Worm (Caenorhabditis elegans) whole organism, L3 larva: ENCODE measurements around the gene byn-1.

Experiments
- ZK546.5 ChIP-seq: sonication (generic microtip); optimal IDR thresholded peaks from 2 replicates; lab custom pipeline; 2017; ENCODE audit warnings: missing biosample characterization, missing genetic modification characterization
- ama-1 ChIP-seq: fragments of 150-350 bp; optimal IDR thresholded peaks from 2 replicates; lab custom pipeline; 2018
- ceh-16 ChIP-seq: sonication (generic microtip); optimal IDR thresholded peaks from 2 replicates; lab custom pipeline; 2017; ENCODE audit warnings: missing biosample characterization, missing genetic modification characterization
- ceh-28 ChIP-seq: fragments of 150-350 bp; optimal IDR thresholded peaks from 2 replicates; lab custom pipeline; 2014; ENCODE audit warnings: missing biosample characterization, missing genetic modification reagents, missing genetic modification characterization
- ceh-82 ChIP-seq: fragments of 150-350 bp; optimal IDR thresholded peaks from 2 replicates; lab custom pipeline; 2014; ENCODE audit warnings: missing biosample characterization, missing genetic modification characterization
- daf-12 ChIP-seq: fragments of 150-350 bp; optimal IDR thresholded peaks from 2 replicates; lab custom pipeline; 2014; ENCODE audit warnings: missing biosample characterization, missing genetic modification reagents, missing genetic modification characterization
- egl-27 ChIP-seq: sonication (generic microtip); optimal IDR thresholded peaks from 4 replicates; lab custom pipeline; 2017; ENCODE audit warnings: missing biosample characterization, missing genetic modification reagents, missing genetic modification characterization
- egl-5 ChIP-seq: fragments of 150-350 bp; optimal IDR thresholded peaks from 2 replicates; lab custom pipeline; 2017; ENCODE audit warnings: missing biosample characterization, missing genetic modification reagents, missing genetic modification characterization, inconsistent platforms
- elt-1 ChIP-seq: fragments of 150-350 bp; optimal IDR thresholded peaks from 2 replicates; lab custom pipeline; 2014; ENCODE audit warnings: missing biosample characterization, missing genetic modification characterization
- elt-3 ChIP-seq, 3 experiments: fragments of 150-350 bp in 1 of 3; sonication (generic microtip) in 2 of 3; optimal IDR thresholded peaks; 2 replicates in 2 of 3; 4 replicates in 1 of 3; lab custom pipeline; 2014 to 2017; ENCODE audit warnings: missing biosample characterization in 3 of 3, missing genetic modification characterization in 3 of 3
- fkh-2 ChIP-seq: fragments of 150-350 bp; optimal IDR thresholded peaks from 2 replicates; lab custom pipeline; 2014; ENCODE audit warnings: missing biosample characterization, missing genetic modification reagents, missing genetic modification characterization
- fos-1 ChIP-seq: fragments of 150-350 bp; optimal IDR thresholded peaks from 2 replicates; lab custom pipeline; 2014; ENCODE audit warnings: missing biosample characterization, missing genetic modification characterization
- jun-1 ChIP-seq: fragments of 150-350 bp; optimal IDR thresholded peaks from 2 replicates; lab custom pipeline; 2014; ENCODE audit warnings: missing biosample characterization, missing genetic modification reagents, missing genetic modification characterization
- lin-15B ChIP-seq: fragments of 150-350 bp; optimal IDR thresholded peaks from 2 replicates; lab custom pipeline; 2014; ENCODE audit warnings: missing biosample characterization, missing genetic modification characterization
- lin-39 ChIP-seq: fragments of 150-350 bp; optimal IDR thresholded peaks from 2 replicates; lab custom pipeline; 2018; ENCODE audit warnings: missing biosample characterization, missing genetic modification reagents, missing genetic modification characterization
- lsy-12 ChIP-seq: sonication (generic microtip); optimal IDR thresholded peaks from 2 replicates; lab custom pipeline; 2016; ENCODE audit warnings: mild to moderate bottlenecking, missing genetic modification characterization, missing compliant biosample characterization
- mdl-1 ChIP-seq: fragments of 150-350 bp; optimal IDR thresholded peaks from 2 replicates; lab custom pipeline; 2014; ENCODE audit warnings: missing biosample characterization, missing genetic modification characterization
- nfya-1 ChIP-seq: sonication (generic microtip); optimal IDR thresholded peaks from 2 replicates; lab custom pipeline; 2017; ENCODE audit warnings: missing genetic modification characterization, mild to moderate bottlenecking, missing compliant biosample characterization, antibody characterized with exemption, moderate library complexity; ENCODE audit not compliant: insufficient read depth
- nhr-12 ChIP-seq: fragments of 150-350 bp; optimal IDR thresholded peaks from 2 replicates; lab custom pipeline; 2014; ENCODE audit warnings: missing biosample characterization, missing genetic modification characterization
- nhr-23 ChIP-seq: fragments of 150-350 bp; optimal IDR thresholded peaks from 2 replicates; lab custom pipeline; 2014; ENCODE audit warnings: missing biosample characterization, missing genetic modification reagents, missing genetic modification characterization
- nhr-237 ChIP-seq: fragments of 150-350 bp; optimal IDR thresholded peaks from 2 replicates; lab custom pipeline; 2014; ENCODE audit warnings: missing biosample characterization, missing genetic modification characterization
- nhr-25 ChIP-seq: sonication (generic microtip); optimal IDR thresholded peaks from 2 replicates; lab custom pipeline; 2017; ENCODE audit warnings: missing biosample characterization, missing genetic modification characterization
- nhr-28 ChIP-seq: fragments of 150-350 bp; optimal IDR thresholded peaks from 2 replicates; lab custom pipeline; 2014; ENCODE audit warnings: missing biosample characterization, missing genetic modification characterization
- nhr-67 ChIP-seq: fragments of 150-350 bp; optimal IDR thresholded peaks from 2 replicates; lab custom pipeline; 2014; ENCODE audit warnings: missing biosample characterization, missing genetic modification characterization
- pha-4 ChIP-seq: fragments of 150-350 bp; optimal IDR thresholded peaks from 2 replicates; lab custom pipeline; 2014; ENCODE audit warnings: missing biosample characterization, missing genetic modification reagents, missing genetic modification characterization
- pqm-1 ChIP-seq: fragments of 150-350 bp; optimal IDR thresholded peaks from 2 replicates; lab custom pipeline; 2017; ENCODE audit warnings: missing biosample characterization, missing genetic modification characterization, inconsistent platforms
- snpc-4 ChIP-seq: fragments of 150-350 bp; optimal IDR thresholded peaks from 2 replicates; lab custom pipeline; 2014; ENCODE audit warnings: missing biosample characterization, missing genetic modification characterization
- unc-39 ChIP-seq: sonication (generic microtip); optimal IDR thresholded peaks from 4 replicates; lab custom pipeline; 2017; ENCODE audit warnings: missing biosample characterization, missing genetic modification characterization
- unc-62 ChIP-seq: fragments of 150-350 bp; sonication (generic microtip); optimal IDR thresholded peaks from 4 replicates; lab custom pipeline; 2014; ENCODE audit warnings: missing biosample characterization, missing genetic modification reagents, missing genetic modification characterization
- zag-1 ChIP-seq: fragments of 150-350 bp; optimal IDR thresholded peaks from 2 replicates; lab custom pipeline; 2014; ENCODE audit warnings: missing biosample characterization, missing genetic modification characterization
- ztf-4 ChIP-seq: fragments of 150-350 bp; optimal IDR thresholded peaks from 2 replicates; lab custom pipeline; 2014; ENCODE audit warnings: missing biosample characterization, missing genetic modification characterization

byn-1 gene

DNA sequence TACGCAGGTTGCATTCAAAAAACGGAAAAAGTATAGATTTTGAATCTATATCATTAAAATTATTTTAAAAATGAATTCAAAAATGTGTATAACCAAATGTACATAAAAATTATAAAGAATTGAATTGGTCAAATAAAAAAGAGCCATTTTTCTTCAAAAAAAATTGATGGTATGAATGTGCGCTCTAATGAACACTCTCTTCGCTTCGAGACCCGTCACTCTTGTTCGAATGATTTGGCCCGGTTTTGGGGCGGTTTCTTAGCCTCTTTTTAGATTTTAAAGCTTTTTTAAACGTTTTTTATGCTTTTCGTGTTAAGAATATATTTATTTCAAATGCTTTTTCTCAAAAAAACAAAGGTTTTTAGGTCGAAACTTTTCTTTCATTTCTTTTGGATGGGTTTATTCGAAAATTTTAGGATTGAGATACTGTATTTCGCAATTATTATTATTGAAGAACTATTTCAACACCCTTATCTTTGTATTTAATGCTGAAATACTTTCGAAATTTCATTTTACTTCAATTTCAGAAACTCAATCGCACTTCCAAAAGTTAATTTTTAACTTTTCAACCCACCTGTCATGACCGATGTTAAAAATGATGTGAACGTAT, 2.1 kb upstream of the byn-1 start, which contains the start of gene inf-1 (continued):
- no peak for TF ChIP-seq zag-1 (tag; lab: Kevin White, UChicago)
- TF ChIP-seq ztf-4 (tag; lab: Kevin White, UChicago) = no peak
- TF ChIP-seq nhr-23 (tag; lab: Kevin White, UChicago) = peak; percentile 32
- TF ChIP-seq ceh-82 (tag; lab: Kevin White, UChicago) = no peak
- TF ChIP-seq unc-39 = no peak
- TF ChIP-seq ceh-28 (tag; lab: Kevin White, UChicago) = no peak
- TF ChIP-seq ama-1 = no peak
- no peak for TF ChIP-seq ceh-16
- TF ChIP-seq pqm-1 = no peak
- no peak for TF ChIP-seq fos-1 (tag; lab: Kevin White, UChicago)
- TF ChIP-seq nhr-12 (tag; lab: Kevin White, UChicago) = no peak
- TF ChIP-seq lin-15B (tag; lab: Kevin White, UChicago) = peak; percentile 92
- no peak for TF ChIP-seq mdl-1 (tag; lab: Kevin White, UChicago)
- TF ChIP-seq nhr-28 = no peak
- no peak for TF ChIP-seq fkh-2 (tag; lab: Kevin White, UChicago)
- no peak for TF ChIP-seq daf-12 (tag; lab: Kevin White, UChicago)

DNA sequence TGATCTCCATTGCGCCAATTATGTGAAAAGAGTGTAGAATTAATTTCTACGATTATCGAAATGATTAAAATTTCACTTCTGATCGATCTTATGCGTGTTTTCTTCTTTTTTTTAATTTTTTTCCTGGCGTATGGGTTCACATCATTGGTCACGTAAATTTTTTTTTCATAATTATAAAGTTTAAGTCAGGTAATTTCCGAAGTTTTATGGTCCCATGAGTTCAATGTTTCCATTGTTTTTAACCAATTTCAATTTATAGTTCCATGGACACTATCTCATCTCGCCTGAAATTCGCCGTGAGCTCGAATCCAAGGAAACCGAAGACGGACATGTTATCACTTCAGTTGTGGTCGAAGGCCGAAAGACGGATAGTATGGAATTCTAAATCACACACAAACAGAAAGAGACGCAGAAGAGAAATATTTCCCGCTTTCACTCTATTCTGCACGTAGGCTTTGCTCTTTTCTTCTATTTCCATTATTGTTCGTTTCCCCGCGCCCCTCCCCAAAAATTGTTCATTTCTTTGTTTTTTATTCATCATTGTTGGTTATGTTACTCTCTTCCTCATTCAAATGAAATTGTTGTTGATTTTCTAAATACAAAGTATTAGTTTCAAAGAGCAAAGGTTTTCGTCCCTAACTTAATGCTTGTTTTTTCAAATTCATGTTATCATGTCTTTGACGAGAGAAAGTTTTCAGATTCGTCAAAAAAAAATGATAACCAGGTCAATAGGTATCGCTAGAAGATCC, 3.6 kb downstream of the byn-1 start, which contains the start of the genes F57B9.8 and coq-2:
F57B9.8 (minus strand) TSS at position 51 of the 749 bp plus-strand sequence.
coq-2 (plus strand) TSS at position 699 of the 749 bp plus-strand sequence.
- TF ChIP-seq zag-1 (tag; lab: Kevin White, UChicago) = no peak
- TF ChIP-seq elt-3 (tag; optimal IDR thresholded peaks at IDR 0.05; lab: Kevin White, UChicago) = no peak
- TF ChIP-seq lsy-12 (tag; lab: Kevin White, UChicago) = no peak
- TF ChIP-seq pqm-1 = no peak

DNA sequence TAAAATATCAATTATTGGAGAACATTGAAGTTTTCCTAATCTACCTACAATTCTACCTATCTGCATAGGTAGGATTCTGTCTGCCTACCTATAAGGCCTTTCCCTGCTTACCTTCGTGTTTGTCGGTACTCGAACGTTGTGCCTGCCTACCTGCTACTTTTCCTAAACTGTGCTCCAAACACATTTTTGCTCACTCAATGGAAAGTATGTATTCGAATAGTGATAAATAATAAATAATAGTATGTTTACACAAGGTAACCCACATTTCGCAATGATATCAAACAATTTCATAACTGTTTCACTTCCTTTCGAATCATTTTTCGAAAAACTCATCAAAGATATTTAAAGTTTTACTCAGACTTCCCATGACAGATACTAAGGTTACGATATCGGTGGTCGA, 7.7 kb downstream of the byn-1 start, which contains the start of gene F57B9.3:
F57B9.3 (plus strand) TSS at position 301 of the 400 bp plus-strand sequence.
- TF ChIP-seq jun-1 (tag; lab: Kevin White, UChicago) = no peak
- peak; percentile 43 for TF ChIP-seq pha-4 (tag; lab: Kevin White, UChicago)

DNA sequence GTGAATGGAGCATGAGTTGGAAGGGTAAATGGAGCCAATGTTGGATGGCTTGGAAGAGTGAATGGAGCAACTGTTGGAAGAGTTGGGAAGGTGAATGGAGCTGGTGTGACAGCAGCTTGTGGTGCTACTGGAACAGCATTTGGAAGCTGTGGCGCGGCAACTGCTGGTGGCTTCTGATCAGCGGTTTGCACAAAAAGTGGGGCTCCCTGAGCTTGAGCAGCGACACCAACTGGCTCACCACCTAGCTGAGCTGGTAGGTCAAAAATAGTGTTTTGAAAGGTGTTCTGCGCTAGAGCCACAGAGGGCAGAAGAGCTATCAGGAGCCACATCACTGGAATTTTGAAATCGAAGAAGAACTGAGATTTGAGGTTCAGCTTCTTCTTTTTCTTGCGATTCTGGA, 13.5 kb downstream of the byn-1 start:
- TF ChIP-seq snpc-4 (tag; lab: Kevin White, UChicago) = no peak
- TF ChIP-seq ceh-82 (tag; lab: Kevin White, UChicago) = no peak
- no peak for TF ChIP-seq nhr-25 (tag; lab: Kevin White, UChicago)
- no peak for TF ChIP-seq elt-1 (tag; lab: Kevin White, UChicago)
- TF ChIP-seq unc-62 (GFP tag; lab: Kevin White, UChicago) = no peak
- no peak for TF ChIP-seq lsy-12 (tag; lab: Kevin White, UChicago)
- TF ChIP-seq egl-27 = no peak
- no peak for TF ChIP-seq lin-15B (tag; lab: Kevin White, UChicago)
- no peak for TF ChIP-seq zag-1 (tag; lab: Kevin White, UChicago)
- no peak for TF ChIP-seq ceh-28 (tag; lab: Kevin White, UChicago)
- no peak for TF ChIP-seq ztf-4 (tag; lab: Kevin White, UChicago)
- no peak for TF ChIP-seq nhr-67 (tag; lab: Kevin White, UChicago)

DNA sequence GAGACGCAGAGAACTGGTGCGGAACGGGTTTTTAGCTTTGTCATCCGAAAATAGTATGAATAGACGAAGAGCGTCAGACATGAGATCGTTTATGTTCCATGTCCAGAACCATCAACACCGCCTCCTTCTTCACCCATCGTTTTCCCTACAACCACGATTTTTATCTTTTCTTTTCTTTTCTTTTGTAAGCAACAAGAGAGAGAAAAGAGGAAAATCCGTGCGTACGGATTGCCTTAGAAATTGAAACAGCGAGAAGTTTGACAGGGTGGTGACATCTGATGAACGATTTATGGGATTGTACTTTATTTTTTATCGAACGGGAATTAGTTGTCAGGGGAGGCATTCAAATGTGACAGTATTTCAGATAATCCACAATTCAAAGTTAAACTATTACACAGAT, 13.9 kb downstream of the byn-1 start, which contains the start of gene abu-13:
abu-13 (minus strand) TSS at position 152 of the 400 bp plus-strand sequence.
- TF ChIP-seq lin-39 (tag; lab: Kevin White, UChicago) = no peak
- peak; percentile 46 for TF ChIP-seq nhr-23 (tag; lab: Kevin White, UChicago)
- TF ChIP-seq nhr-237 (tag; lab: Kevin White, UChicago) = no peak
- TF ChIP-seq, all 47 proteins: peak for 1

DNA sequence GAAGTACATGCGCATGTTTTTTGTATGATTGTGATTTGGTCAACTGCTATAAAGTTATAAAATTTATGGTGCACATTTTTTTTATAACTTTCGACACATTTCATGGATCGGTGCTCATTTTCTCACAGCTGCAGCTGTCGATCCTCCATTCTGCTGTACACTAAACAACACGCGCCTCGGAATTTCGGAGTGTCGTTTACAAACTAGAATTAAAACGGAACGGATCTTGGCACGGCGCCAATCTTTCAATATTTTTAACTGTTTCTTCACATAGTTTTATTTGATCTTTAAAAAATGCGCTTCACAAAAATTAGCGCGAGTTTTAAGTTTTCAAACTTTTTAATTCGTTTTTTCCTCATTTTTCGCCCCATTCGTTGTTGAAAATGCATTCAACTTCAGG, 14.6 kb downstream of the byn-1 start, which contains the start of gene let-711:
let-711 (plus strand) TSS at position 337 of the 400 bp plus-strand sequence.
- TF ChIP-seq ceh-82 (tag; lab: Kevin White, UChicago) (no peak), nfya-1 (tag; lab: Kevin White, UChicago) (peak; percentile 32), ZK546.5 (tag; lab: Kevin White, UChicago) (no peak), egl-5 (tag; lab: Kevin White, UChicago) (no peak), lin-15B (tag; lab: Kevin White, UChicago) (no peak), pha-4 (tag; lab: Kevin White, UChicago) (peak; percentile 9)
